Worm (Caenorhabditis elegans): Measurements from ENCODE around the gene H25P19.1.

Gene H25P19.1

DNA sequence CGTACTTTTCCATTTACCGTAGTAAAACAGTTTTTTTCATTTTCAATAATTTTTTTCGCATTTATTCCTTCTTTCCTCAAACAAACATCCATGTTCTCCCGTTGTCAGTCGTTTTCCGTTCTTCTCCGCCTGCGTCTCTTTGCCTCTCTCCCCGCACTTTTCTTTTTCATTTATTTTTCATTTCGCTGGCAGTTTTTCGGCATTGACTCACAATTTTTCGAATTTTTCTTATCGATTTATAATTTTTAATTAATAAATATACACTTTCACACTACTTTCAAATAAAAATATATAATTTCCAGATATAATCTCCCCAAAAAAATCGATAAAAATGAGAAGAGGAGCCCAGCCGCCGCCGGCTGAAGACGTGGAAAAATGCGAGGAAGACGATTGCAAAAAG, at the start of gene H25P19.1:
H25P19.1 (plus strand) TSS at position 301 of the 400 bp plus-strand sequence.
- TF ChIP-seq unc-62 (GFP tag; optimal IDR thresholded peaks at IDR 0.05): no peak

DNA sequence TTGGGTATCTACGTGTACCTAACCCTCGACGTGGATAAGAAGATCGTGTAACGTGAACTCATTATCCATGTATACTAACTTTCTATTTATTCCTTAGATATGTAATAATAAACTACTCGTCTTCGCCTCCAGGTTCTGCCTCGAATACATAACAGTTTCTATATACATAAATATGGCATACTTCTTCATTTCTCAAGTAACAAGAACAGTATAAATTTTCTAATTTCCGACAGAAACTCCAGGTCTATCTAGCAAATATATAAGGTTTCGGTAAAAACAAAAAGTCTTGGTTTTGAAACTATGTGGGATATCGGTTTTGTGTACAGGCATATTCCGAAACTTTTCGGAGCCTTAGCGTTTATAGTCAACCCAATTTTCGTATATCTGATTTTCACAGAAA, 49.2 kb upstream of the H25P19.1 start, which contains the start of gene srj-37:
srj-37 (plus strand) TSS at position 301 of the 400 bp plus-strand sequence.
- no peak for TF ChIP-seq unc-62 (GFP tag; optimal IDR thresholded peaks at IDR 0.05)

DNA sequence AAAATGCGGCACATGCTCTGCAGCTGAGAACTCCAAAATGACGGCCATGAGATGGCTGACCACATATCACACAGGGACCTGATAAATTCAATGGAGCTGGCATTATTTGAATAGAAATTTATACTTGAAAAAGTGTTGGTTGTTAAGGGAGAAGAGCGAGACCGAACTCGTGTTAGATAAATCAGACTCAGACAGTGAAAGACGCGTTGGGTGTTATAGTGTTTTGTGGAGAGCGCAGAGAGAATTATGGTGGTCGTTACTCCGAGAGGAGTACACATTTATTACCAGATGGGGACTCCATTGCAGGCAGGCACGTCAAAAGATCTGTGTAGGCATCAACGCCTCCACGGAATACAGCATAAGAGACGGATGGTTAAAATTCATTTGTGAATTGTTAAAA, 44.7 kb upstream of the H25P19.1 start, which contains the start of gene nhr-190:
nhr-190 (minus strand) TSS at position 175 of the 400 bp plus-strand sequence.
- TF ChIP-seq unc-62 (GFP tag; optimal IDR thresholded peaks at IDR 0.05): no peak

DNA sequence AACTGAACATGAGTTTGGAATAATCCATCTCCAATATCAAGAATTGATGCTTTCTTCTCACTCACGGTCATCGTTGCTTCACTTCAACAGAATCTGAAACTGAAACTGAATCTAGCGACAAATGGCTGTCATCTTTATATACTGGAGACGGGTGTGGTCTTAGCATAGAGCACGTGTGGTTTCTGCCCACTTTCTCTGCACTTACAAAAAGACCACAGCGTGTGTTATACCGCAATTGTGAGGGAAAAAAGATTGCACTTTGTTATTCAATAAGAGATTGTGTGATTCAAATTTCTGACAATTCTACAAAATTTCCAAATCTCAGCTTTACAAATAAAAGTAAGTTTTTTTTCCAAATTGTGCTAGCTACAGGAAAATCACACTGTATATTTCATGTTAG, 41.4 kb upstream of the H25P19.1 start, which contains the start of gene F48G7.12:
F48G7.12 (minus strand) TSS at position 101 of the 400 bp plus-strand sequence.
- TF ChIP-seq unc-62 (GFP tag; optimal IDR thresholded peaks at IDR 0.05): no peak

DNA sequence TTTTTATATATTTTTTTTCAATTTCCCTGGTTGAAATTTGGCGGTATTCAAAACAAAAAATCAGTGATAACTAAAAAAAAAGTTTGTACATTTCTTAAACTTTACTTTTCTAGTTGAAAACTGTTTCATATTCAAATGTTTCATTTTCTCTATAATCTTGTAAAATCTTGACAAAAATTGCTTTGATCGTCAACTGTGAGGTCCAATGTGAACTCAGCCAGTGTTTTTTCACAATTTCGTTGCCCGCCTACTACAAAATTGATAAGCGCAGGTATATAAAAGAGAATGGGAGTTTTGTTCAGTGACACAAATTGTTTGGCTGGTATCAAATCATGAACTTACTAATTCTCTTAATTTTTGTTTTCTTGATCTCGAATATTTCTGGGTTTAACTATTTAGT, 40.6 kb upstream of the H25P19.1 start, which contains the start of gene ugt-42:
ugt-42 (plus strand) TSS at position 301 of the 400 bp plus-strand sequence.
- no peak for TF ChIP-seq unc-62 (GFP tag; optimal IDR thresholded peaks at IDR 0.05)

DNA sequence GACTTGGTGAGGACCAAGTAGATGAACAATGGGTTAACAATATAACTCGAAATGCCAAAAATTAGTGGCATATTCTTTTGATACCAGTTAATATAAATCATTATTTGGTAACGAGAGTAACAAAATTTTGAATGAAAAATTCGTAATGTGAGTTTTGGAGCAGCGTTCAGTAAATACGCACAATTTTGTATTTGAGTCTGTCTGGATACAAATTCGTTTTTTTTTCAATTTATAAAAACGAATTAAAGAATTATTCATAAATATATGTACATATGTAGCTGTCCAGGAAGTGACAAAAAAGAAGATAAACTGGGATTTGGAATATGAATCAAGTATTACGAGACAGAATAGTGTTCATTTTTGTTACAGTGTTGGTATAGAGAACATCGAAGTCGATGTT, 34.5 kb upstream of the H25P19.1 start, which contains the start of gene srj-5:
srj-5 (minus strand) TSS at position 101 of the 400 bp plus-strand sequence.
- TF ChIP-seq unc-62 (GFP tag; optimal IDR thresholded peaks at IDR 0.05): no peak

DNA sequence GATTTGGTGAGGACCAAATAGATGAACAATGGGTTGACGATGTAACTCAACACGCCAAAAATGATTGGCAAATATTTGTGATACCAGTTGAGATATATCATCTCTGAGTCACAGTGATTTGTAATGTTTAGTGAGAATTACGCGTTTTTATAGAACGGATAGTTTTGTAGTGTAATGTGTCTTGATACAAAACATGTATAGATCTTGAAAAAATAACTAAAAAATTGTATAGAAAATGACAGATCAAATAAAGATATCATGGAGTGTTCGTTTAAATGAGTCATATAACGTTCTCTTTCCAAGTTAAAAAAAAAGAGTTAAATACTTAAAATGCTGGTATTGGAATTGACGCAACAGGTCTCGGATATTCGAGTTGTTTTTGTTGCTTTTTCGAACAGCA, 33.1 kb upstream of the H25P19.1 start, which contains the start of gene srj-6:
srj-6 (minus strand) TSS at position 101 of the 400 bp plus-strand sequence.
- no peak for TF ChIP-seq unc-62 (GFP tag; optimal IDR thresholded peaks at IDR 0.05)

DNA sequence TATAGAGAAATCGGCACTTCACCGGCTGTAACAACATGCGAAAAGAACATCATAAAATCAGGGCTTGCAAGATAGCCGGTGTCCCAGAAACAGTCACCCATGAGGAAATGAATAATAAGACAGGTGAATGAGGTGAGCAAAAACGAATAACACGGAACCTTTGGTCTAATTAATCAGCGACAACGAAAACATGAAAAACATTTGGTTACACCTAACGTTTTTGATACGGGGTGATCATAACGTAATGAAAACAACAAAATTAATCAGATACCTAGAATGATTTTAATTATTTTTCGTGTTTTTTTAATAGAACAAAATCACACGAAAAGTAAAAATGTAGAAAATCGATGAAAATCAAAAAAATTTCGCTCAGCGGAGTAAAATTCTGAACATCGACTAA, 31.7 kb upstream of the H25P19.1 start, which contains the start of gene srh-245:
srh-245 (minus strand) TSS at position 101 of the 400 bp plus-strand sequence.
- TF ChIP-seq unc-62 (GFP tag; optimal IDR thresholded peaks at IDR 0.05): no peak

DNA sequence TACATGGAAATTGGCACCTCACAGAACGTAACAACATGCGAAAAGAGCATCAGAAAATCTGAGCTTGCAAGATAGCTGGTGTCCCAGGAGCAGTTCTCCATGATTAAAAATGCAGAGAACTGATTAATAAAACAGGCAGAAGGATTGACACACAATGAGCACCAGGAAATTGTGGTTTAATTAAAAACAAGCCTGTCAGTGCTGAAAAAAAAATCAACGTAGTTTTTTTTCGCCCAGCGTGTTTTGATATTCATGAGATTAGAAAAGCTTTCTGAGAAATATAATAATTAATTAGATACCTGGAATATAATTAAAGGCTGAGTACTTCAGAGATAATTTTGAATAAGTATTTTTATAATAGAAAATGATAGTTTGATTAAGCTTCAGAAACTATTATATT, 29.8 kb upstream of the H25P19.1 start, which contains the start of gene srh-246:
srh-246 (minus strand) TSS at position 101 of the 400 bp plus-strand sequence.
- no peak for TF ChIP-seq unc-62 (GFP tag; optimal IDR thresholded peaks at IDR 0.05)

DNA sequence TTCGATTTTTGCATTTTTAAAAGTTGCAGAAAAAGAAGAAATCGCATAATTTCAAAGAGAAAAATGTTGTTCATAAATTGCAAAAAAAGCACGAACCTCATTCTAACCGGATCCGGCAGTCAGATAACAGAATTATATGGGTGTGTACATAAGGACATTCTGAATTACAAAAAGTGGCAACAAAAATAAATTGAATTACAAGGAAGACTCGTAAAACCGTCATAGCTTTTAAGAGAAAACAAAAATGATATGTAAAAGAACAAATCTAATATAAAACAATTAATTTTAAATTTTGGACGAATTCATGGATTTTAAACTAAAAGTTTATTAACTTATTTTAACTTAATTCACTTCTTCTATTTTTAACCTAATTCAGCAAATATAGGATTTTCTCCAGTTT, 27.3 kb upstream of the H25P19.1 start, which contains the start of gene F31F4.17:
F31F4.17 (minus strand) TSS at position 101 of the 400 bp plus-strand sequence.
- TF ChIP-seq unc-62 (GFP tag; optimal IDR thresholded peaks at IDR 0.05): no peak

DNA sequence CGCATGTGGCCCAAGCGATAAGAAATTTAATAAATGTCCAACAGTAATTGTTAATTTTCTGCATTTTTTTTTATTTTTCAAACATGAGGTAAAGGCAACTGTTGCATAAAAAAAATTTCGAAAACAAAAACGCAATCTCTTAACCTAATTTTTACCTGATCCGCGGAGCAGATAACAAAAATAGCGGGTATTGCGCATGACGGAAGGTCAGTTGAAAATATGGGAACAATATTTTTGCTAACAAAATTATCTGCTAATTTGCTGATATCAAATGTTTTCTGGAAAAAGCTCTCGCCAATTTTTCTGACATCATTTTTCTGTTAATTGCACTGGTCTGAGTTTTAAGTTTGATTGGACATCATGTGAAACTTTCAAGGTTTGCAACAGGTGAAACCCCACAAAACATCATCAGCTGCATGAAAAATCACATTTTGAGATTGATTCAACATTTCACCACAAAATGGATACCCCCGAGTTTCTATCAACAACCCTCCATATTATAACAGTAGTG, 23.1 kb upstream of the H25P19.1 start, which contains the start of the genes F31F4.11 and srh-266:
F31F4.11 (minus strand) TSS at position 101 of the 511 bp plus-strand sequence.
srh-266 (plus strand) TSS at position 461 of the 511 bp plus-strand sequence.
- no peak for TF ChIP-seq unc-62 (GFP tag; optimal IDR thresholded peaks at IDR 0.05)

DNA sequence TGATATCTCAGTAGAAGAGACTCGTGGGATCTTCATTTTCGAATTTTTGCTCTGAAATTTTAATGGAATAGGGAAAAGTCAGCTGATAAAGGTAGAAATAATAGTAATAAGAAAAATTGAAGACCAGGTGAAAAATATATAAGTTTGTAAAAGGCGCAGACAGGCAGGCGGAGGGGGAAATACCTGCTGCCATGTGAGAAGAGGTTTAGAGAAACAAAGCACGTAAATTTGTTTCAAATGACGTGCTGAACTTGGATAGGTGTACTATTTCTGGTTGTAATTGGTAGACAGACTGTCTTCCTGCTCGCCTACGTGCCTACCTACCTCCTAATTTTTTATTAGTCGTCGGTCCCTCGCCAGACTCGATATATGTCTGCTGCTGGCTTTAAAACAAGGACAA, 20.0 kb upstream of the H25P19.1 start, which contains the start of gene nhr-180:
nhr-180 (minus strand) TSS at position 52 of the 400 bp plus-strand sequence.
- TF ChIP-seq unc-62 (GFP tag; optimal IDR thresholded peaks at IDR 0.05): no peak

DNA sequence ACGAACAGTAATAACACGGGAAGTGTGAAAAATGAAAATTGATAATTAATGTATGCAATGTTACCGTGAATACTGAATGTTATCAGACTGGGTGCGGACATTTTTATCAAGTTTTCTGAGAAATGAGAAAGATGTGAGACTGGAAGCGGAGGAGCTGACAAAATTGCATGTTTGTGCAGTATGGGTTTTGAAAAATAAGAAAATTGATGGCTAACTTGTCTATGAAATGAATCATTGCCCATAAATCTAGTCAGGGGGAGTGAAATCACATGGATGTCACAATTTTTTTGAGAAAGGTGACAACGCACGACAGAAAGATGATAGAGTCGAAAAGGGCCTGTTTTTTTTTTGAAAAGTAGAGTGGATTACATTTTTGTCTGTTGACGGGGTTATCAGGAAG, 16.1 kb upstream of the H25P19.1 start, which contains the start of gene sru-24:
sru-24 (minus strand) TSS at position 101 of the 400 bp plus-strand sequence.
- TF ChIP-seq unc-62 (GFP tag; optimal IDR thresholded peaks at IDR 0.05): no peak

DNA sequence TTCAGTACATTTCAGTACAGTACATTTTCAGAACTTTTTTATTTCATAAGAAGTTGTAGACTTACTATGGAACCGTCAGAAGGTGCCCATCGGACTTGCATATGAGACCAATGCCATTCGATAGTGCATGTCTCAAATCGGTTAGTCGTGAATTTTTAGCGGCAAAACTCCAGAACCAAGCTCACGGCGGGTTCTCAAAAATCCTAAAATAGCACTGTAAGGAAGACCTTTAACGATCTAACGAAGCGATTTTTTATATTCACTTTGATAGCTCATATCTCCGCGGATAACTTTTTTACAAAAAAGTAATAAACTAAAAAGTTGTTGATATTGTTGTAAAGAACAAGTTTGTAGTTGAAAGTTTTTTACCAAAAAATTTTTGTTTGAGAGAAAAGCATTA, 13.3 kb upstream of the H25P19.1 start, which contains the start of gene sru-25:
sru-25 (minus strand) TSS at position 101 of the 400 bp plus-strand sequence.
- no peak for TF ChIP-seq unc-62 (GFP tag; optimal IDR thresholded peaks at IDR 0.05)

DNA sequence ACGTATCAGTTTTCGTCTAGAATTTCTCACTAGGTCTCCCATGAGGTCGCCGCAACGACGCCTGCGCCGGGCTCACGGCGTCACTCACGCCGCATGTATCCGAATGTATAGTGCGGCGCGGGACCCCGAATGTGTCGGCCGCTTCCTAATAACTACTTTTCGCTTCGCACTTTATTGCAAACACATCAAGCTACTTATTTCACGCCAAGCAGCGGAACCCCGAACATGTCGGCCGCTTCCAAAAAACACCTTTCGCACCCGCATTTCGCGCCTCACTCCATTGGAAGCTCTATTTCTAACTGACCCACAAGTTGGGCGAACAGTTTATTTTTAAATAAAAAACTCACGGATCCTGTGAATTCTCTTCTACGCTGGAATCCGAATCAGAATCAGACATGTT, 11.4 kb upstream of the H25P19.1 start:
- no peak for TF ChIP-seq unc-62 (GFP tag; optimal IDR thresholded peaks at IDR 0.05)

DNA sequence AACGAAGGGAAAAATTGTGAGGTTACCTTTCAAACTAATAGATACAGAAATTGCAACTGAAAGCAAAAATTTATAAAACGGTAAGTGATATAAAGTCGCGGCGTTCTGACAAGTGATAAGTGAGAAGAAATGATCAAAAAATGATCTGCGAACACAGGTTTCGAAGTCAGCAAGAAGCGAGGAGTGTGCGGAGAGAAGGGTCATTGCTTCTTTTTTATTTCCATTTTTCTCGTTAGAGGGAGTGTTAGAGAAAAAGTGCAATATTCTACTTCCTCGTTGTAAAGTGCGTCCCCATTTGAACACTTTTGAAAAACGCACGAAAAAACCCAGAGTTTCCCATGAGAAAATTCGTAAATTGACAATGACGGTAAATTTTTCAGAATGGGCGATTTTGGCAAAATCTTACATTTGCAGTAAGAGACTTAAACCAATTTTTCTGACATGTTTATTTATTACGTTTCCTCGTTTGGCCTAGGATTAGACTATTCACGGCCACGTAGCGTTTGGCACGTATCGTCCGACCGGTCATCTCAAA, 10.9 kb upstream of the H25P19.1 start, which contains the start of the genes fbxa-72 and srx-21:
fbxa-72 (minus strand) TSS at position 204 of the 535 bp plus-strand sequence.
srx-21 (plus strand) TSS at position 485 of the 535 bp plus-strand sequence.
- TF ChIP-seq unc-62 (GFP tag; optimal IDR thresholded peaks at IDR 0.05): no peak
